Worm (Caenorhabditis elegans): ENCODE data around the gene nhr-94.

DNA sequence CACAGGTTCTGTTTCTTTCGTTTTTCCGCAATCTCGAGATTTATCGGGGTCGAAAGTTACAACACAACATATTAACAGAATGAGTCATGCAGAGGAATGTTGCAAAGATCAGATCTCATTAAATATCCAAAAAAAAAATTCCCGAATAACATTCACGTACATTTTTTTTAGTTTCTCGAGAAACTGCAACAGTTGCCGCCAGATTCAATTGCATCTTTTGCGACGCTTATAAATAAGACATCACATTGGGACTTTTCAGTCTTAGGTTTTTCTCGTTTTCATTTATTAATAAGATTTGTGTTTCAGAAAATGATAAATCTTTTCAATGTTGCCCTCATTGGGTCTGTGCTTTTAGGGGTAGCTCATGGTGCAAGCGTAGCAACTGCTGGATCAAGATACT lies 27.6 kb upstream of the nhr-94 start, which contains the start of gene ZK105.1:
- no peak for TF ChIP-seq tbx-11 (GFP tag; IDR thresholded peaks at IDR 0.05)
- no peak for TF ChIP-seq ets-7 (tag; optimal IDR thresholded peaks at IDR 0.05)
- no peak for TF ChIP-seq F13C5.2 (tag; optimal IDR thresholded peaks at IDR 0.05)
- TF ChIP-seq ama-1 (optimal IDR thresholded peaks at IDR 0.05) = no peak
- TF ChIP-seq tbx-37 (GFP tag; conservative IDR thresholded peaks at IDR 0.05) = no peak
- no peak for TF ChIP-seq pes-1 (GFP tag; IDR thresholded peaks at IDR 0.05)
- TF ChIP-seq scrt-1 (GFP tag; IDR thresholded peaks at IDR 0.05) = no peak
- no peak for TF ChIP-seq B0310.2 (tag; optimal IDR thresholded peaks at IDR 0.05)
- TF ChIP-seq hmg-4 (GFP tag; optimal IDR thresholded peaks at IDR 0.05) = no peak
- no peak for TF ChIP-seq ceh-36 (tag; optimal IDR thresholded peaks at IDR 0.05)
- no peak for TF ChIP-seq tra-4 (tag; optimal IDR thresholded peaks at IDR 0.05)
- TF ChIP-seq flt-1 (GFP tag; IDR thresholded peaks at IDR 0.05) = no peak
- TF ChIP-seq hnd-1 (tag; optimal IDR thresholded peaks at IDR 0.05) = no peak
- TF ChIP-seq hmbx-1 (tag; optimal IDR thresholded peaks at IDR 0.05) = no peak
